Fruit fly (Drosophila melanogaster) whole organism, embryonic: ENCODE data around the gene Eig71Ed.

Experiments used
- Asciz ChIP-seq: fragments of 200-800 bp; sonication (Bioruptor generic); optimal IDR thresholded peaks from 2 replicates; lab custom pipeline; 2017; ENCODE audit warnings: missing biosample characterization, mild to moderate bottlenecking, missing genetic modification characterization, missing genetic modification reagents
- B-H1 ChIP-seq: fragments of 200-800 bp; sonication (Bioruptor generic); IDR thresholded peaks from 3 replicates; pipeline ENCODE4 v1.3.6; 2022; ENCODE audit warnings: missing biosample characterization, missing genetic modification characterization
- BtbVII ChIP-seq: fragments of 200-800 bp; sonication (Bioruptor generic); optimal IDR thresholded peaks from 3 replicates; lab custom pipeline; 2017; ENCODE audit warnings: missing biosample characterization, mild to moderate bottlenecking, missing genetic modification characterization
- CG10267 ChIP-seq: fragments of 200-800 bp; sonication (Bioruptor generic); optimal IDR thresholded peaks from 2 replicates; lab custom pipeline; 2018; ENCODE audit warnings: missing biosample characterization, mild to moderate bottlenecking, missing genetic modification characterization, moderate library complexity
- CG11456 ChIP-seq: fragments of 200-800 bp; sonication (Bioruptor generic); IDR thresholded peaks from 3 replicates; pipeline ENCODE4 v1.3.6; 2022; ENCODE audit warnings: missing biosample characterization, missing genetic modification characterization
- CG11504 ChIP-seq: fragments of 200-800 bp; sonication (Bioruptor generic); optimal IDR thresholded peaks from 3 replicates; lab custom pipeline; 2019; ENCODE audit warnings: missing biosample characterization, mild to moderate bottlenecking, missing genetic modification characterization, moderate library complexity
- CG1233 ChIP-seq: fragments of 200-800 bp; sonication (Bioruptor generic); optimal IDR thresholded peaks from 4 replicates; lab custom pipeline; 2018; ENCODE audit warnings: missing biosample characterization, mild to moderate bottlenecking, missing genetic modification characterization
- CG13287 ChIP-seq: fragments of 200-800 bp; sonication (Bioruptor generic); IDR thresholded peaks from 2 replicates; pipeline ENCODE4 v1.3.6; 2022; ENCODE audit warnings: missing biosample characterization, missing genetic modification characterization; ENCODE audit not compliant: partially characterized antibody
- CG14860 ChIP-seq: fragments of 200-800 bp; sonication (Bioruptor generic); IDR thresholded peaks from 3 replicates; pipeline ENCODE4 v1.3.6; 2022; ENCODE audit warnings: missing biosample characterization, missing genetic modification characterization; ENCODE audit not compliant: partially characterized antibody
- CG15011 ChIP-seq: fragments of 200-800 bp; sonication (Bioruptor generic); optimal IDR thresholded peaks from 3 replicates; lab custom pipeline; 2018; ENCODE audit warnings: missing biosample characterization, mild to moderate bottlenecking, missing genetic modification characterization
- CG1603 ChIP-seq: fragments of 200-800 bp; sonication (Bioruptor generic); optimal IDR thresholded peaks from 2 replicates; lab custom pipeline; 2019; ENCODE audit warnings: missing biosample characterization, mild to moderate bottlenecking, missing genetic modification characterization, moderate library complexity
- CG18599 ChIP-seq: fragments of 200-800 bp; sonication (Bioruptor generic); optimal IDR thresholded peaks from 3 replicates; lab custom pipeline; 2017; ENCODE audit warnings: missing biosample characterization, missing genetic modification characterization, mild to moderate bottlenecking, moderate library complexity, missing genetic modification reagents
- CG2712 ChIP-seq: fragments of 200-800 bp; optimal IDR thresholded peaks from 3 replicates; lab custom pipeline; 2019; ENCODE audit warnings: missing biosample characterization, mild to moderate bottlenecking, missing genetic modification characterization, moderate library complexity
- CG2875 ChIP-seq: fragments of 200-800 bp; sonication (Bioruptor generic); optimal IDR thresholded peaks from 2 replicates; lab custom pipeline; 2017; ENCODE audit warnings: missing biosample characterization, mild to moderate bottlenecking, missing genetic modification characterization, missing genetic modification reagents
- CG30403 ChIP-seq: fragments of 200-800 bp; sonication (Bioruptor generic); optimal IDR thresholded peaks from 3 replicates; lab custom pipeline; 2016; ENCODE audit warnings: missing biosample characterization, missing genetic modification characterization
- CG31365 ChIP-seq: fragments of 200-800 bp; sonication (Bioruptor generic); optimal IDR thresholded peaks from 2 replicates; lab custom pipeline; 2018; ENCODE audit warnings: missing biosample characterization, mild to moderate bottlenecking, missing genetic modification characterization
- CG32767 ChIP-seq: fragments of 200-800 bp; sonication (Bioruptor generic); IDR thresholded peaks from 2 replicates; pipeline ENCODE4 v1.3.6; 2022; ENCODE audit warnings: missing biosample characterization, missing genetic modification characterization
- CG42726 ChIP-seq: fragments of 200-800 bp; sonication (Bioruptor generic); IDR thresholded peaks from 2 replicates; pipeline ENCODE4 v1.3.6; 2022; ENCODE audit warnings: missing biosample characterization, missing genetic modification characterization; ENCODE audit not compliant: partially characterized antibody
- CG4730 ChIP-seq: fragments of 200-800 bp; sonication (Bioruptor generic); IDR thresholded peaks from 2 replicates; pipeline ENCODE4 v1.3.6; 2022; ENCODE audit warnings: missing biosample characterization, missing genetic modification characterization
- CG6791 ChIP-seq: fragments of 200-800 bp; sonication (Bioruptor generic); IDR thresholded peaks from 3 replicates; pipeline ENCODE4 v1.3.6; 2022; ENCODE audit warnings: missing biosample characterization, missing genetic modification characterization; ENCODE audit not compliant: partially characterized antibody
- CG9727 ChIP-seq: fragments of 200-800 bp; sonication (Bioruptor generic); optimal IDR thresholded peaks from 3 replicates; lab custom pipeline; 2017; ENCODE audit warnings: missing biosample characterization, mild to moderate bottlenecking, missing genetic modification characterization
- Chrac-16 ChIP-seq: fragments of 200-800 bp; sonication (Bioruptor generic); optimal IDR thresholded peaks from 3 replicates; lab custom pipeline; 2016; ENCODE audit warnings: missing biosample characterization, missing genetic modification characterization
- E2f2 ChIP-seq: fragments of 200-800 bp; sonication (Bioruptor generic); IDR thresholded peaks from 2 replicates; pipeline ENCODE4 v1.3.6; 2022; ENCODE audit warnings: missing biosample characterization, missing genetic modification characterization
- Hr51 ChIP-seq, 2 experiments: fragments of 200-800 bp; sonication (Bioruptor generic); optimal IDR thresholded peaks; 2 replicates in 1 of 2; 3 replicates in 1 of 2; lab custom pipeline; 2016 to 2018; ENCODE audit warnings: missing biosample characterization in 2 of 2, missing genetic modification characterization in 2 of 2, mild to moderate bottlenecking in 1 of 2, moderate library complexity in 1 of 2
- Lhr ChIP-seq: fragments of 200-800 bp; sonication (Bioruptor generic); optimal IDR thresholded peaks from 3 replicates; lab custom pipeline; 2017; ENCODE audit warnings: mild to moderate bottlenecking, missing biosample characterization, missing genetic modification reagents, missing genetic modification characterization
- MTF-1 ChIP-seq: fragments of 200-800 bp; sonication (Bioruptor generic); optimal IDR thresholded peaks from 2 replicates; lab custom pipeline; 2018; ENCODE audit warnings: missing biosample characterization, mild to moderate bottlenecking, missing genetic modification characterization, borderline replicate concordance
- Med ChIP-seq: fragments of 200-800 bp; sonication (Bioruptor generic); peaks from one replicate; lab custom pipeline; 2016; ENCODE audit warnings: missing biosample characterization, missing genetic modification characterization, mild to moderate bottlenecking, inconsistent platforms, moderate library complexity
- NFAT ChIP-seq: fragments of 200-800 bp; sonication (Bioruptor generic); IDR thresholded peaks from 2 replicates; pipeline ENCODE4 v1.3.6; 2022; ENCODE audit warnings: missing biosample characterization, missing genetic modification characterization
- Nf-YB ChIP-seq: fragments of 200-800 bp; sonication (Bioruptor generic); optimal IDR thresholded peaks from 3 replicates; lab custom pipeline; 2019; ENCODE audit warnings: missing biosample characterization, mild to moderate bottlenecking, missing genetic modification characterization, moderate library complexity
- ato ChIP-seq: fragments of 200-800 bp; sonication (Bioruptor generic); IDR thresholded peaks from 2 replicates; pipeline ENCODE4 v1.3.6; 2022; ENCODE audit warnings: missing biosample characterization, missing genetic modification characterization; ENCODE audit not compliant: partially characterized antibody
- bbx ChIP-seq: fragments of 200-800 bp; sonication (Bioruptor generic); IDR thresholded peaks from 2 replicates; pipeline ENCODE4 v1.3.6; 2022; ENCODE audit warnings: missing biosample characterization, missing genetic modification characterization; ENCODE audit not compliant: partially characterized antibody
- crp ChIP-seq, 2 experiments: fragments of 200-800 bp; sonication (Bioruptor generic); optimal IDR thresholded peaks; 2 replicates in 1 of 2; 3 replicates in 1 of 2; lab custom pipeline; 2017; ENCODE audit warnings: missing biosample characterization in 2 of 2, missing genetic modification characterization in 2 of 2, mild to moderate bottlenecking in 1 of 2, moderate library complexity in 1 of 2
- hb ChIP-seq: fragments of 200-800 bp; sonication (Bioruptor generic); IDR thresholded peaks from 3 replicates; pipeline ENCODE4 v1.3.6; 2022; ENCODE audit warnings: missing biosample characterization, missing genetic modification characterization; ENCODE audit not compliant: partially characterized antibody
- jing ChIP-seq: fragments of 200-800 bp; sonication (Bioruptor generic); optimal IDR thresholded peaks from 2 replicates; lab custom pipeline; 2018; ENCODE audit warnings: missing biosample characterization, mild to moderate bottlenecking, missing genetic modification characterization
- kni ChIP-seq: fragments of 200-800 bp; sonication (Bioruptor generic); optimal IDR thresholded peaks from 3 replicates; lab custom pipeline; 2017; ENCODE audit warnings: mild to moderate bottlenecking, missing biosample characterization, missing genetic modification reagents, missing genetic modification characterization
- mld ChIP-seq: fragments of 200-800 bp; sonication (Bioruptor generic); IDR thresholded peaks from 3 replicates; pipeline ENCODE4 v1.3.6; 2022; ENCODE audit warnings: missing biosample characterization, missing genetic modification characterization; ENCODE audit not compliant: partially characterized antibody
- nerfin-1 ChIP-seq: fragments of 200-800 bp; sonication (Bioruptor generic); optimal IDR thresholded peaks from 3 replicates; lab custom pipeline; 2019; ENCODE audit warnings: missing biosample characterization, mild to moderate bottlenecking, missing genetic modification characterization, moderate library complexity
- pzg ChIP-seq: fragments of 200-800 bp; sonication (Bioruptor generic); optimal IDR thresholded peaks from 3 replicates; lab custom pipeline; 2018; ENCODE audit warnings: missing biosample characterization, mild to moderate bottlenecking, missing genetic modification characterization, moderate library complexity
- run ChIP-seq: fragments of 200-800 bp; sonication (Bioruptor generic); optimal IDR thresholded peaks from 3 replicates; lab custom pipeline; 2018; ENCODE audit warnings: missing biosample characterization, mild to moderate bottlenecking, missing genetic modification characterization
- slp2 ChIP-seq: fragments of 200-800 bp; sonication (Bioruptor generic); optimal IDR thresholded peaks from 2 replicates; lab custom pipeline; 2016; ENCODE audit warnings: missing biosample characterization, missing genetic modification characterization
- sna ChIP-seq: fragments of 200-800 bp; sonication (Bioruptor generic); IDR thresholded peaks from 2 replicates; pipeline ENCODE4 v1.3.6; 2022; ENCODE audit warnings: missing biosample characterization, missing genetic modification characterization; ENCODE audit not compliant: partially characterized antibody
- stc ChIP-seq: fragments of 200-800 bp; sonication (Bioruptor generic); IDR thresholded peaks from 2 replicates; pipeline ENCODE4 v1.3.6; 2022; ENCODE audit warnings: missing biosample characterization, missing genetic modification characterization
- twi ChIP-seq: fragments of 200-800 bp; optimal IDR thresholded peaks from 2 replicates; lab custom pipeline; 2019; ENCODE audit warnings: missing biosample characterization, mild to moderate bottlenecking, missing genetic modification characterization, moderate library complexity
- vfl ChIP-seq: fragments of 200-800 bp; sonication (Bioruptor generic); optimal IDR thresholded peaks from 2 replicates; lab custom pipeline; 2016; ENCODE audit warnings: missing biosample characterization, missing genetic modification characterization
- zen ChIP-seq: fragments of 200-800 bp; sonication (Bioruptor generic); optimal IDR thresholded peaks from 3 replicates; lab custom pipeline; 2018; ENCODE audit warnings: missing biosample characterization, mild to moderate bottlenecking, missing genetic modification characterization, moderate library complexity

Eig71Ed gene

dm6 chr3L:15652154-15652553 is at the start of gene Eig71Ed, which contains the start of gene Eig71Ec:
TSS of gene Eig71Ed (plus strand) at chr3L:15652537.
TSS of gene Eig71Ec (minus strand) at chr3L:15652254.
- TF ChIP-seq CG18599 (GFP tag; lab: Kevin White, UChicago) (no peak), CG1603 (tag; lab: Kevin White, UChicago) (no peak)

dm6 chr3L:15604979-15605378 is 47.4 kb upstream of the Eig71Ed start:
- no peak for TF ChIP-seq CG13287 (GFP tag; lab: Robert Waterston, UW)
- no peak for TF ChIP-seq B-H1
- peak; percentile 51 for TF ChIP-seq Med (GFP tag; lab: Kevin White, UChicago)
- no peak for TF ChIP-seq jing (GFP tag; lab: Kevin White, UChicago)
- TF ChIP-seq vfl: no peak

- TF ChIP-seq ato (GFP tag; lab: Robert Waterston, UW): peak; percentile 80
- TF ChIP-seq Chrac-16 (GFP tag; lab: Kevin White, UChicago): no peak
- peak; percentile 22 for TF ChIP-seq CG2712
- no peak for TF ChIP-seq twi (tag; lab: Kevin White, UChicago)
- TF ChIP-seq CG15011 (GFP tag; lab: Kevin White, UChicago): no peak
- no peak for TF ChIP-seq crp (GFP tag; optimal IDR thresholded peaks at IDR 0.05; lab: Kevin White, UChicago)
- no peak for TF ChIP-seq CG30403 (GFP tag; lab: Kevin White, UChicago)
- no peak for TF ChIP-seq CG11456 (GFP tag; lab: Robert Waterston, UW)
- no peak for TF ChIP-seq NFAT
- TF ChIP-seq slp2 (GFP tag; lab: Kevin White, UChicago): peak; percentile 3
- TF ChIP-seq MTF-1 (GFP tag; lab: Kevin White, UChicago): no peak
- no peak for TF ChIP-seq Lhr (GFP tag; lab: Kevin White, UChicago)
- peak; percentile 94 for TF ChIP-seq bbx (GFP tag; lab: Robert Waterston, UW)
- TF ChIP-seq CG2875 (GFP tag; lab: Kevin White, UChicago): no peak
- peak; percentile 95 for TF ChIP-seq E2f2 (GFP tag; lab: Robert Waterston, UW)
- peak; percentile 81 for TF ChIP-seq sna (GFP tag; lab: Robert Waterston, UW)
- peak; percentile 74 for TF ChIP-seq CG10267
- TF ChIP-seq stc (GFP tag; lab: Robert Waterston, UW): no peak
- no peak for TF ChIP-seq run (tag; lab: Kevin White, UChicago)
- TF ChIP-seq Nf-YB (GFP tag; lab: Kevin White, UChicago): no peak
- TF ChIP-seq Asciz (GFP tag; lab: Kevin White, UChicago): no peak
- peak; percentile 77 for TF ChIP-seq zen (tag; lab: Kevin White, UChicago)
- TF ChIP-seq pzg: peak; percentile 81
- no peak for TF ChIP-seq CG31365 (tag; lab: Kevin White, UChicago)
- no peak for TF ChIP-seq nerfin-1 (tag; lab: Kevin White, UChicago)
- TF ChIP-seq CG6791 (GFP tag; lab: Robert Waterston, UW): peak; percentile 88
- no peak for TF ChIP-seq CG1233 (GFP tag; lab: Kevin White, UChicago)
- TF ChIP-seq BtbVII: no peak
- TF ChIP-seq CG9727 (GFP tag; lab: Kevin White, UChicago): no peak
- TF ChIP-seq CG42726 (GFP tag; lab: Robert Waterston, UW): peak; percentile 74; the same call in 1 of the 2 replicates
- TF ChIP-seq hb (GFP tag; lab: Robert Waterston, UW): peak; percentile 81
- no peak for TF ChIP-seq CG11504 (tag; lab: Kevin White, UChicago)
- TF ChIP-seq kni: no peak
- TF ChIP-seq CG32767 (GFP tag; lab: Robert Waterston, UW): no peak
- peak; percentile 74; the same call in 2 of the 3 replicates for TF ChIP-seq mld (GFP tag; lab: Robert Waterston, UW)
- TF ChIP-seq CG4730: no peak
- no peak for TF ChIP-seq Hr51 (GFP tag; optimal IDR thresholded peaks at IDR 0.05; lab: Kevin White, UChicago)
- TF ChIP-seq CG14860 (GFP tag; lab: Robert Waterston, UW): peak; percentile 83
Observed at dm6 chr3L:15610109-15610508, 42.2 kb upstream of the Eig71Ed start, which contains the start of gene CG7650. TSS of gene CG7650 (minus strand) at chr3L:15610386.
